Fruit fly (Drosophila melanogaster) whole organism, embryonic: ENCODE measurements around the gene CG42592.

Experiments used
- Abd-B ChIP-seq: fragments of 200-800 bp; sonication (Bioruptor generic); optimal IDR thresholded peaks from 2 replicates; lab custom pipeline; 2018; ENCODE audit warnings: missing biosample characterization, mild to moderate bottlenecking, missing genetic modification characterization, moderate library complexity
- Blimp-1 ChIP-seq: fragments of 200-800 bp; sonication (Bioruptor generic); optimal IDR thresholded peaks from 3 replicates; lab custom pipeline; 2018; ENCODE audit warnings: missing biosample characterization, missing genetic modification characterization, mild to moderate bottlenecking, moderate library complexity, missing genetic modification reagents
- CG10274 ChIP-seq: fragments of 200-800 bp; sonication (Bioruptor generic); optimal IDR thresholded peaks from 3 replicates; lab custom pipeline; 2017; ENCODE audit warnings: missing biosample characterization, mild to moderate bottlenecking, missing genetic modification characterization
- CG10431 ChIP-seq: fragments of 200-800 bp; sonication (Bioruptor generic); optimal IDR thresholded peaks from 3 replicates; lab custom pipeline; 2018; ENCODE audit warnings: missing biosample characterization, mild to moderate bottlenecking, missing genetic modification characterization
- CG10462 ChIP-seq: fragments of 200-800 bp; sonication (Bioruptor generic); optimal IDR thresholded peaks from 2 replicates; lab custom pipeline; 2016; ENCODE audit warnings: missing biosample characterization, missing genetic modification characterization
- CG11247 ChIP-seq: fragments of 200-800 bp; sonication (Bioruptor generic); IDR thresholded peaks from 2 replicates; pipeline ENCODE4 v1.3.6; 2022; ENCODE audit warnings: missing biosample characterization, missing genetic modification characterization
- CG13123 ChIP-seq: fragments of 200-800 bp; sonication (Bioruptor generic); optimal IDR thresholded peaks from 2 replicates; lab custom pipeline; 2016; ENCODE audit warnings: missing biosample characterization, missing genetic modification characterization
- CG13624 ChIP-seq: fragments of 200-800 bp; sonication (Bioruptor generic); optimal IDR thresholded peaks from 2 replicates; lab custom pipeline; 2016; ENCODE audit warnings: missing biosample characterization, missing genetic modification characterization
- CG13894 ChIP-seq: fragments of 200-800 bp; sonication (Bioruptor generic); optimal IDR thresholded peaks from 3 replicates; lab custom pipeline; 2018; ENCODE audit warnings: missing biosample characterization, mild to moderate bottlenecking, missing genetic modification characterization, moderate library complexity
- CG14860 ChIP-seq: fragments of 200-800 bp; sonication (Bioruptor generic); IDR thresholded peaks from 3 replicates; pipeline ENCODE4 v1.3.6; 2022; ENCODE audit warnings: missing biosample characterization, missing genetic modification characterization; ENCODE audit not compliant: partially characterized antibody
- CG15011 ChIP-seq: fragments of 200-800 bp; sonication (Bioruptor generic); optimal IDR thresholded peaks from 3 replicates; lab custom pipeline; 2018; ENCODE audit warnings: missing biosample characterization, mild to moderate bottlenecking, missing genetic modification characterization
- CG17361 ChIP-seq: fragments of 200-800 bp; sonication (Bioruptor generic); IDR thresholded peaks from 3 replicates; pipeline ENCODE4 v1.3.6; 2022; ENCODE audit warnings: missing biosample characterization, missing genetic modification characterization
- CG1792 ChIP-seq: fragments of 200-800 bp; sonication (Bioruptor generic); optimal IDR thresholded peaks from 2 replicates; lab custom pipeline; 2016; ENCODE audit warnings: missing biosample characterization, missing genetic modification characterization
- CG34224 ChIP-seq: fragments of 200-800 bp; sonication (Bioruptor generic); IDR thresholded peaks from 3 replicates; pipeline ENCODE4 v1.3.6; 2022; ENCODE audit warnings: missing biosample characterization, missing genetic modification characterization; ENCODE audit not compliant: partially characterized antibody
- CG34376 ChIP-seq: fragments of 200-800 bp; sonication (Bioruptor generic); optimal IDR thresholded peaks from 2 replicates; lab custom pipeline; 2018; ENCODE audit warnings: missing biosample characterization, mild to moderate bottlenecking, missing genetic modification characterization
- CG4854 ChIP-seq: fragments of 200-800 bp; sonication (Bioruptor generic); optimal IDR thresholded peaks from 2 replicates; lab custom pipeline; 2016; ENCODE audit warnings: missing biosample characterization, missing genetic modification characterization, inconsistent platforms
- CG5953 ChIP-seq: fragments of 200-800 bp; sonication (Bioruptor generic); IDR thresholded peaks from 2 replicates; pipeline ENCODE4 v1.3.6; 2022; ENCODE audit warnings: missing biosample characterization, missing genetic modification characterization
- CG6683 ChIP-seq: fragments of 200-800 bp; sonication (Bioruptor generic); optimal IDR thresholded peaks from 2 replicates; lab custom pipeline; 2017; ENCODE audit warnings: missing biosample characterization, mild to moderate bottlenecking, missing genetic modification characterization, missing genetic modification reagents
- CG7963 ChIP-seq: fragments of 200-800 bp; sonication (Bioruptor generic); IDR thresholded peaks from 3 replicates; pipeline ENCODE4 v1.3.6; 2022; ENCODE audit warnings: missing biosample characterization, missing genetic modification characterization; ENCODE audit not compliant: partially characterized antibody
- CG8290 ChIP-seq, 3 experiments: fragments of 200-800 bp; sonication (Bioruptor generic); optimal IDR thresholded peaks; 2 replicates each; lab custom pipeline; 2016 to 2019; ENCODE audit warnings: missing biosample characterization in 3 of 3, missing genetic modification characterization in 3 of 3, mild to moderate bottlenecking in 2 of 3, moderate library complexity in 1 of 3
- CG8388 ChIP-seq: fragments of 200-800 bp; sonication (Bioruptor generic); optimal IDR thresholded peaks from 2 replicates; lab custom pipeline; 2019; ENCODE audit warnings: missing biosample characterization, mild to moderate bottlenecking, missing genetic modification characterization, moderate library complexity
- CTCF ChIP-seq: fragments of 200-800 bp; sonication (Bioruptor generic); optimal IDR thresholded peaks from 2 replicates; lab custom pipeline; 2017; ENCODE audit warnings: missing biosample characterization, mild to moderate bottlenecking, missing genetic modification characterization, moderate library complexity
- Dbx ChIP-seq: fragments of 200-800 bp; sonication (Bioruptor generic); IDR thresholded peaks from 3 replicates; pipeline ENCODE4 v1.3.6; 2022; ENCODE audit warnings: missing biosample characterization, missing genetic modification characterization
- Dip2 ChIP-seq: fragments of 200-800 bp; sonication (Bioruptor generic); IDR thresholded peaks from 2 replicates; pipeline ENCODE4 v1.3.6; 2022; ENCODE audit warnings: missing biosample characterization, missing genetic modification characterization
- Drgx ChIP-seq: fragments of 200-800 bp; sonication (Bioruptor generic); IDR thresholded peaks from 2 replicates; pipeline ENCODE4 v1.3.6; 2022; ENCODE audit warnings: missing biosample characterization, missing genetic modification characterization
- Fer2 ChIP-seq: fragments of 200-800 bp; sonication (Bioruptor generic); optimal IDR thresholded peaks from 2 replicates; lab custom pipeline; 2018; ENCODE audit warnings: missing biosample characterization, mild to moderate bottlenecking, missing genetic modification characterization, moderate library complexity
- Hey ChIP-seq: fragments of 200-800 bp; sonication (Bioruptor generic); optimal IDR thresholded peaks from 3 replicates; lab custom pipeline; 2018; ENCODE audit warnings: missing biosample characterization, mild to moderate bottlenecking, missing genetic modification characterization
- HmgD ChIP-seq: fragments of 200-800 bp; sonication (Bioruptor generic); optimal IDR thresholded peaks from 3 replicates; lab custom pipeline; 2016; ENCODE audit warnings: missing biosample characterization, missing genetic modification characterization
- Jarid2 ChIP-seq: fragments of 200-800 bp; sonication (Bioruptor generic); optimal IDR thresholded peaks from 3 replicates; lab custom pipeline; 2017; ENCODE audit warnings: mild to moderate bottlenecking, missing biosample characterization, missing genetic modification reagents, missing genetic modification characterization
- Opbp ChIP-seq: fragments of 200-800 bp; sonication (Bioruptor generic); IDR thresholded peaks from 3 replicates; pipeline ENCODE4 v1.3.6; 2022; ENCODE audit warnings: missing biosample characterization, missing genetic modification characterization; ENCODE audit not compliant: partially characterized antibody
- Xrp1 ChIP-seq: fragments of 200-800 bp; sonication (Bioruptor generic); IDR thresholded peaks from 2 replicates; pipeline ENCODE4 v1.3.6; 2022; ENCODE audit warnings: missing biosample characterization, missing genetic modification characterization
- btn ChIP-seq: fragments of 200-800 bp; sonication (Bioruptor generic); optimal IDR thresholded peaks from 2 replicates; lab custom pipeline; 2016; ENCODE audit warnings: missing biosample characterization, missing genetic modification characterization
- cad ChIP-seq: fragments of >200 bp; optimal IDR thresholded peaks from 2 replicates; lab custom pipeline; 2017; ENCODE audit warnings: missing biosample characterization, missing genetic modification characterization
- caup ChIP-seq: fragments of 200-800 bp; sonication (Bioruptor generic); optimal IDR thresholded peaks from 3 replicates; lab custom pipeline; 2017; ENCODE audit warnings: missing biosample characterization, mild to moderate bottlenecking, missing genetic modification characterization, moderate library complexity; ENCODE audit not compliant: severe bottlenecking
- fu2 ChIP-seq: fragments of 200-800 bp; sonication (Bioruptor generic); optimal IDR thresholded peaks from 2 replicates; lab custom pipeline; 2016; ENCODE audit warnings: missing biosample characterization, missing genetic modification characterization
- hkb ChIP-seq, 2 experiments: fragments of 200-800 bp in 1 of 2; fragments of >200 bp in 1 of 2; sonication (Bioruptor generic) in 1 of 2; IDR thresholded peaks in 1 of 2; optimal IDR thresholded peaks in 1 of 2; 2 replicates each; pipeline versions ENCODE4 v1.3.6 to Lab custom; 2017 to 2022; ENCODE audit warnings: missing biosample characterization in 1 of 2, missing genetic modification characterization in 1 of 2
- ind ChIP-seq: fragments of 200-800 bp; sonication (Bioruptor generic); optimal IDR thresholded peaks from 3 replicates; lab custom pipeline; 2016; ENCODE audit warnings: missing biosample characterization, missing genetic modification characterization
- mirr ChIP-seq: fragments of 200-800 bp; sonication (Bioruptor generic); optimal IDR thresholded peaks from 3 replicates; lab custom pipeline; 2018; ENCODE audit warnings: missing biosample characterization, mild to moderate bottlenecking, missing genetic modification characterization
- nerfin-2 ChIP-seq: fragments of 200-800 bp; sonication (Bioruptor generic); IDR thresholded peaks from 2 replicates; pipeline ENCODE4 v1.3.6; 2022; ENCODE audit warnings: missing biosample characterization, missing genetic modification characterization; ENCODE audit not compliant: partially characterized antibody
- nmo ChIP-seq: fragments of 200-800 bp; sonication (Bioruptor generic); optimal IDR thresholded peaks from 2 replicates; lab custom pipeline; 2018; ENCODE audit warnings: missing biosample characterization, mild to moderate bottlenecking, missing genetic modification characterization, moderate library complexity
- row ChIP-seq: fragments of 200-800 bp; sonication (Bioruptor generic); IDR thresholded peaks from 3 replicates; pipeline ENCODE4 v1.3.6; 2022; ENCODE audit warnings: missing biosample characterization, missing genetic modification characterization
- schlank ChIP-seq: fragments of 200-800 bp; sonication (Bioruptor generic); optimal IDR thresholded peaks from 2 replicates; lab custom pipeline; 2018; ENCODE audit warnings: missing biosample characterization, mild to moderate bottlenecking, missing genetic modification characterization
- sim ChIP-seq: fragments of 200-800 bp; sonication (Bioruptor generic); IDR thresholded peaks from 2 replicates; pipeline ENCODE4 v1.3.6; 2022; ENCODE audit warnings: missing biosample characterization, missing genetic modification characterization
- sisA ChIP-seq: fragments of 200-800 bp; sonication (Bioruptor generic); IDR thresholded peaks from 2 replicates; pipeline ENCODE4 v1.3.6; 2022; ENCODE audit warnings: missing biosample characterization, missing genetic modification characterization
- toy ChIP-seq: fragments of 200-800 bp; sonication (Bioruptor generic); IDR thresholded peaks from 2 replicates; pipeline ENCODE4 v1.3.6; 2022; ENCODE audit warnings: missing biosample characterization, missing genetic modification characterization
- trh ChIP-seq: fragments of 200-800 bp; sonication (Bioruptor generic); optimal IDR thresholded peaks from 2 replicates; lab custom pipeline; 2016; ENCODE audit warnings: missing biosample characterization, missing genetic modification characterization
- tx ChIP-seq: fragments of 200-800 bp; sonication (Bioruptor generic); optimal IDR thresholded peaks from 2 replicates; lab custom pipeline; 2016; ENCODE audit warnings: missing biosample characterization, missing genetic modification characterization
- vfl ChIP-seq: fragments of 200-800 bp; sonication (Bioruptor generic); optimal IDR thresholded peaks from 2 replicates; lab custom pipeline; 2016; ENCODE audit warnings: missing biosample characterization, missing genetic modification characterization
- zfh2 ChIP-seq: fragments of 200-800 bp; sonication (Bioruptor generic); optimal IDR thresholded peaks from 2 replicates; lab custom pipeline; 2016; ENCODE audit warnings: missing biosample characterization, missing genetic modification characterization

The CG42592 gene

DNA sequence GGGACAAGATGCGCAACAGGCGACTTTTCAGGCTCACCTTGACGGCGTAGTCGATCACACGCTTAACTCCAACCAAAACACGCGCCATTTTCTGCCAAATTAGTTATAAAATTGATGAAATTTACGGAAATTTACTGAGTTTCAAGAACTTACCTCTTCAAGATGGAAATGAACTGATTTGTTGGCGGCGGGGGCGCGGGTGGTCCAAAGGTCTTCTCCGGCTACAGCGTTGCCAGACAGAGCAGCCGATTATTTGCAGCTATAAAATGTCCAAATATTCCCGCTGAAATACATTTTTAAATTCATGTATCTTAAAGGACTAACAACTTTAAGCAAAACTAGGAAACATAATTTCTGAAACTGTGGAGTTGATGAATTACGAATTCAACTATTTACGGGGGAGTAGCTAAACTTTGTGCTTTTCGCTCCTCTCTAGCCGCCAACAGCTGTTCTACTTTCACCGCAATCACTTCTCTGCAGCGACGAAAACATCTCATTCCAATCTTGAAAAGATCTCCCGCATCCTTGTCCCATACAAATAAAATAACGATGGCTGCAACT lies 33.3 kb downstream of the CG42592 start, which contains the start of the genes Etfb and CG7789 (continued):
- TF ChIP-seq ind (GFP tag; lab: Kevin White, UChicago) (peak; percentile 69), Abd-B (peak; percentile 74), caup (GFP tag; lab: Kevin White, UChicago) (peak; percentile 63), CG8290 (GFP tag; optimal IDR thresholded peaks at IDR 0.05; lab: Kevin White, UChicago) (no peak), CG8290 (tag; optimal IDR thresholded peaks at IDR 0.05; lab: Kevin White, UChicago) (peak in 1 of 2 experiments; percentile 4), toy (GFP tag; lab: Robert Waterston, UW) (no peak; the same call in 1 of the 2 replicates), CG11247 (GFP tag; lab: Robert Waterston, UW) (peak; percentile 79), CG13624 (GFP tag; lab: Kevin White, UChicago) (peak; percentile 87), trh (peak; percentile 57), mirr (peak; percentile 70), CG14860 (GFP tag; lab: Robert Waterston, UW) (peak; percentile 70), sim (no peak), CG10431 (peak; percentile 20), CG13123 (no peak), CG17361 (GFP tag; lab: Robert Waterston, UW) (no peak; the same call in 1 of the 3 replicates), hkb (optimal IDR thresholded peaks at IDR 0.05; lab: Kevin White, UChicago) (peak; percentile 58), hkb (GFP tag; IDR thresholded peaks at IDR 0.05; lab: Robert Waterston, UW) (peak; percentile 81), CG34376 (peak; percentile 80), nerfin-2 (GFP tag; lab: Robert Waterston, UW) (peak; percentile 53; the same call in 1 of the 2 replicates), Hey (tag; lab: Kevin White, UChicago) (no peak), CG6683 (GFP tag; lab: Kevin White, UChicago) (no peak), tx (GFP tag; lab: Kevin White, UChicago) (peak; percentile 75), row (GFP tag; lab: Robert Waterston, UW) (peak; percentile 93), HmgD (peak; percentile 69), Dip2 (GFP tag; lab: Robert Waterston, UW) (peak; percentile 29; the same call in 1 of the 2 replicates), cad (GFP tag; lab: Kevin White, UChicago) (no peak), fu2 (GFP tag; lab: Kevin White, UChicago) (peak; percentile 71), CG13894 (tag; lab: Kevin White, UChicago) (no peak), CG5953 (GFP tag; lab: Robert Waterston, UW) (no peak), CG7963 (GFP tag; lab: Robert Waterston, UW) (no peak), Drgx (GFP tag; lab: Robert Waterston, UW) (peak; percentile 92), CG15011 (GFP tag; lab: Kevin White, UChicago) (no peak), Jarid2 (GFP tag; lab: Kevin White, UChicago) (no peak), CG10274 (no peak), CG4854 (GFP tag; lab: Kevin White, UChicago) (peak; percentile 24), CG1792 (no peak), sisA (peak; percentile 78), Opbp (GFP tag; lab: Robert Waterston, UW) (peak; percentile 79), Xrp1 (GFP tag; lab: Robert Waterston, UW) (peak; percentile 65), nmo (GFP tag; lab: Kevin White, UChicago) (peak; percentile 84), Fer2 (tag; lab: Kevin White, UChicago) (no peak), zfh2 (peak; percentile 87), CTCF (peak; percentile 19), CG10462 (GFP tag; lab: Kevin White, UChicago) (peak; percentile 45), schlank (tag; lab: Kevin White, UChicago) (peak; percentile 72), CG34224 (peak; percentile 87), vfl (GFP tag; lab: Kevin White, UChicago) (peak; percentile 70), CG8388 (GFP tag; lab: Kevin White, UChicago) (peak; percentile 52), btn (GFP tag; lab: Kevin White, UChicago) (peak; percentile 31), Dbx (peak; percentile 80), Blimp-1 (no peak)
